Fruit fly (Drosophila melanogaster) S2 (cell line): ENCODE measurements around the gene Arfrp1.

Experiments used
- CG8478 ChIP-seq: fragments of >200 bp; optimal IDR thresholded peaks from 2 replicates; lab custom pipeline; 2018
- CTCF ChIP-seq, 2 experiments: fragments of >200 bp; optimal IDR thresholded peaks; 2 replicates each; lab custom pipeline; 2018

- TF ChIP-seq CG8478 (lab: Kevin White, UChicago) = no peak
- TF ChIP-seq CTCF (optimal IDR thresholded peaks at IDR 0.05; lab: Kevin White, UChicago) = peak in 1 of 2 experiments; percentile 32
Measured at dm6 chrX:9156388-9156823, 49.5 kb downstream of the Arfrp1 start, which contains the start of gene His3.3B.
